Worm (Caenorhabditis elegans): ENCODE measurements around the gene spcs-3.

DNA sequence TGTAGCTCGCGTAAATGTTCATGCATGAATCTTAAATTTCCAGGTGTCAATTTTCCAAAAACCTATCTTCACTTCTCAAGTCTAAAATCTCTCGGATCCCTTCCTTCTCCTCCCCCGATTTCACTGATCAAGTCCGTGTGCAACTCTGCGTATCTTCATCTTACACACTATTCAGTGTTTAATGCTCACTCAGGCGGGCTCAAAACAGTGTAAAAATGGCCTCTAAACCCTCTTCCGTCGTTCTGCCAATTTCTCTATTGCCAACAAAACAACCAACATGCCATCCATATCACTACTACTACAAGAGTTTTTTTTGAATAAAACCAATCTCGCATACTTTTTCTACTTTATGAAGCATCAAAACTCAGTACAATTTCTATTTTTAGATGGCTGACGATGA, 22.7 kb upstream of the spcs-3 start, which contains the start of gene F44B9.2:
- TF ChIP-seq nhr-67 (tag; optimal IDR thresholded peaks at IDR 0.05) (no peak), ama-1 (optimal IDR thresholded peaks at IDR 0.05) (no peak), fos-1 (tag; optimal IDR thresholded peaks at IDR 0.05) (no peak), unc-39 (tag; optimal IDR thresholded peaks at IDR 0.05) (no peak), elt-3 (tag; optimal IDR thresholded peaks at IDR 0.05) (no peak), nhr-12 (tag; optimal IDR thresholded peaks at IDR 0.05) (no peak), egl-27 (tag; optimal IDR thresholded peaks at IDR 0.05) (no peak), nhr-77 (tag; optimal IDR thresholded peaks at IDR 0.05) (no peak), elt-2 (tag; optimal IDR thresholded peaks at IDR 0.05) (no peak), ztf-11 (tag; optimal IDR thresholded peaks at IDR 0.05) (no peak), nhr-28 (tag; optimal IDR thresholded peaks at IDR 0.05) (no peak), snpc-4 (tag; optimal IDR thresholded peaks at IDR 0.05) (no peak)

All from whole organism, L3 larva.